Worm (Caenorhabditis elegans) whole organism, midembryonic: ENCODE results near the gene Y45G5AM.5.

Experiments
- T22C8.4 ChIP-seq: fragments of 200-800 bp; sonication (Bioruptor generic); IDR thresholded peaks from 2 replicates; pipeline ENCODE4 v1.3.6; 2022; ENCODE audit warnings: missing genetic modification characterization, missing compliant biosample characterization
- cog-1 ChIP-seq: sonication (generic microtip); optimal IDR thresholded peaks from 2 replicates; lab custom pipeline; 2016; ENCODE audit warnings: missing genetic modification characterization, missing compliant biosample characterization
- flt-1 ChIP-seq: fragments of 200-800 bp; sonication (Bioruptor generic); IDR thresholded peaks from 2 replicates; pipeline ENCODE4 v1.3.6; 2022; ENCODE audit warnings: missing genetic modification characterization, missing compliant biosample characterization
- klf-2 ChIP-seq: fragments of 200-800 bp; sonication (Bioruptor generic); conservative IDR thresholded peaks from 2 replicates; pipeline ENCODE4 v1.3.6; 2022; ENCODE audit warnings: missing genetic modification reagents, missing genetic modification characterization, missing compliant biosample characterization
- med-1 ChIP-seq: sonication (generic microtip); optimal IDR thresholded peaks from 2 replicates; lab custom pipeline; 2017; ENCODE audit warnings: missing genetic modification characterization, mild to moderate bottlenecking, missing compliant biosample characterization, antibody characterized with exemption, missing genetic modification reagents; ENCODE audit not compliant: insufficient read depth
- ref-1 ChIP-seq: fragments of 200-800 bp; sonication (Bioruptor generic); conservative IDR thresholded peaks from 2 replicates; pipeline ENCODE4 v1.3.6; 2022; ENCODE audit warnings: missing genetic modification reagents, missing genetic modification characterization, missing compliant biosample characterization
- tab-1 ChIP-seq: fragments of 200-800 bp; sonication (Bioruptor generic); IDR thresholded peaks from 2 replicates; pipeline ENCODE4 v1.3.6; 2022; ENCODE audit warnings: missing genetic modification characterization, missing compliant biosample characterization
- ztf-23 ChIP-seq: fragments of 200-800 bp; sonication (Bioruptor generic); IDR thresholded peaks from 2 replicates; pipeline ENCODE4 v1.3.6; 2022; ENCODE audit warnings: missing genetic modification reagents, missing genetic modification characterization, missing compliant biosample characterization
- ztf-29 ChIP-seq: fragments of 200-800 bp; sonication (Bioruptor generic); IDR thresholded peaks from 2 replicates; pipeline ENCODE4 v1.3.6; 2022; ENCODE audit warnings: missing genetic modification reagents, missing genetic modification characterization, missing compliant biosample characterization

The Y45G5AM.5 gene

DNA sequence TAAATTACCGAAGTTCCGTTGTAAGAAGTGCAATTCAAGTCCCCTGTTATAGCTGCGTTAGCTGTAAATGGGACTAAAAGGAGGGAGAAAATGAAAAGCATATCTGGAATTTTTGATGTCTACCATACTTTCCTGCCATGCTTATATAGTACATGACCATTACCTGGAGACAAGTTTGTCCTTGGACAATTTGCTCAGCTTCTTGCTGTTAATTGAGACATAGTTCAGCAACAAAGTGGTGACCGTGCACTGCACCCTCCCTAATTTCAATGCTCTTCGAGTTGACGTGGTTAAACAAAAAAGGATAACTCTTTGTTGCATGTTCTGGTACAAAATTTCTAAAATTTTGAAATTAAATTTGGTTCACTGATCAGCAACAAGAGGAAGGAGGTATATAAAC, 32.8 kb upstream of the Y45G5AM.5 start, which contains the start of gene T05B4.13:
TSS of gene T05B4.13 (minus strand) at position 101 of the 400 bp plus-strand sequence.
- TF ChIP-seq flt-1 (GFP tag; lab: Robert Waterston, UW) (no peak), T22C8.4 (GFP tag; lab: Robert Waterston, UW) (no peak), ref-1 (no peak), cog-1 (no peak), ztf-23 (no peak), klf-2 (GFP tag; lab: Robert Waterston, UW) (no peak), tab-1 (GFP tag; lab: Robert Waterston, UW) (no peak), ztf-29 (GFP tag; lab: Robert Waterston, UW) (no peak), med-1 (GFP tag; lab: Kevin White, UChicago) (no peak)

DNA sequence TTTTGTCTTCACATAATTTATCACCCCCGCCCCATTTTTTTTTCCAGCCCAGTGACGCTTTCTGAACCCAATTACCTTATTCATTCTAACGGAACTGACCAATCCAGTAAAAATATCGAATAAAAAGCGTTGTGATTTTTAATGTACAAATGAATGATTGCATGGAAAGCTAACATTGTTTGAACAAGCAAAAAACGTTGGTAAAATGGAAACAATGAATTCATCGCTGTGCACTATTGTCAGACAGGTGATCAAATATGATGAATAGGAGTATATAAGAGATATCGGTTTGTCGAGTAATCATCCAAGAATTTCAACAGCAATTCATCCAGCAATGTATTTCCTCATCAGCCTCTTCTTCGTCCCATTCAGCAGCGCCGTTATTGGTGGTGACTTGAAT, 30.6 kb upstream of the Y45G5AM.5 start, which contains the start of gene phat-4:
TSS of gene phat-4 (plus strand) at position 301 of the 400 bp plus-strand sequence.
- TF ChIP-seq klf-2 (GFP tag; lab: Robert Waterston, UW) (no peak), med-1 (GFP tag; lab: Kevin White, UChicago) (no peak), cog-1 (no peak), ref-1 (no peak), tab-1 (GFP tag; lab: Robert Waterston, UW) (no peak), T22C8.4 (GFP tag; lab: Robert Waterston, UW) (no peak), ztf-23 (no peak), ztf-29 (GFP tag; lab: Robert Waterston, UW) (no peak), flt-1 (GFP tag; lab: Robert Waterston, UW) (no peak)

DNA sequence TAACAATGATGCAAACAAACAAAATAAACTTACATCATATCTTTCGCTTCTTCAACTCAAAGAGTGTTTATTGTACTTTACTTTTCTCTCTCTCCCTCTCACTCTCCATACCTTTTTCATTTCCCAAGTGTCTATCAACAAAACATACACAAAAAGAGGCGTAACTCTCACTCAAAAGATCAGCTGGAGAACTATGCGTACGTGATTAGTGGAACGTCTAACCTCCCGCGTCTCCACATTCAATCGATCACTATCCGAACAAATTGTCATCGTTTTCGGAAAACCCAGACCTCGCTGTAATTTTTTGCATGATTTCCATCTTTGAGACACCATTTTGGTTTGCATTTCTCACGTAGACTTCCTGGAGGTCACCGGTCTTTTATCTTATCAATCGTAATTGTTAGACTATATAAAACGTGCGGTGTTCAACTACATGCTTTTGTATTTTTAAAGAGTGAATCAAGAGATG, 28.7 kb upstream of the Y45G5AM.5 start, which contains the start of gene nhr-57:
TSS of gene nhr-57 (plus strand) at position 419 of the 469 bp plus-strand sequence.
- TF ChIP-seq med-1 (GFP tag; lab: Kevin White, UChicago), result no peak
- no peak for TF ChIP-seq T22C8.4 (GFP tag; lab: Robert Waterston, UW)
- TF ChIP-seq cog-1, result no peak
- TF ChIP-seq ref-1, result no peak
- no peak for TF ChIP-seq flt-1 (GFP tag; lab: Robert Waterston, UW)
- no peak for TF ChIP-seq klf-2 (GFP tag; lab: Robert Waterston, UW)
- TF ChIP-seq ztf-29 (GFP tag; lab: Robert Waterston, UW), result no peak
- no peak for TF ChIP-seq tab-1 (GFP tag; lab: Robert Waterston, UW)
- TF ChIP-seq ztf-23, result no peak

ce11 chrV:4134728-4135127, 25.5 kb upstream of the Y45G5AM.5 start, which contains the start of gene lgc-1:
Gene lgc-1, plus strand, starts transcription at chrV:4135028.
- TF ChIP-seq T22C8.4 (GFP tag; lab: Robert Waterston, UW) (no peak), ref-1 (no peak), med-1 (GFP tag; lab: Kevin White, UChicago) (no peak), klf-2 (GFP tag; lab: Robert Waterston, UW) (no peak), flt-1 (GFP tag; lab: Robert Waterston, UW) (no peak), ztf-29 (GFP tag; lab: Robert Waterston, UW) (no peak), ztf-23 (no peak), tab-1 (GFP tag; lab: Robert Waterston, UW) (no peak), cog-1 (no peak)

ce11 chrV:4138688-4139087, 21.5 kb upstream of the Y45G5AM.5 start, which contains the start of gene lgc-29:
Gene lgc-29, plus strand, starts transcription at chrV:4138988.
- no peak for TF ChIP-seq ref-1
- no peak for TF ChIP-seq flt-1 (GFP tag; lab: Robert Waterston, UW)
- no peak for TF ChIP-seq med-1 (GFP tag; lab: Kevin White, UChicago)

DNA sequence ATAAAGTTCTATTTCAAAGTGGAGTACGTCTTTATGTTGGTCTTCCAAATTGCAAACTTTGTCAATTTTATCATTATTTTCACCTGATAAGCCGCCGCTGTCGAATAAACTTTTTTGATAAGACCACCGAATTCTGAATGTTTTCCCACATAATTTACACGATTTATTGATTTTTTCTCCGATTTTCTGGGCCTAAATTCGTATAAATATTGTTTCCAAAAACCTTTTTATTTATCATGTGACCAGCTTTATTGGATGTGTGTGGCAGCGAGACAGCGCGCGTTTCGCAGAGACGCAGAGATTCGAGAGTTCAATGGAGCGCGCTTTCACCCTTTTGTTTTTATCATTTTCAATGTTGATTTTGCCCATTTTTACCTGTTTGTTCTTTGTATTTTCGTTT, 17.2 kb upstream of the Y45G5AM.5 start:
- TF ChIP-seq ref-1 (no peak), ztf-23 (no peak), T22C8.4 (GFP tag; lab: Robert Waterston, UW) (no peak), cog-1 (no peak), flt-1 (GFP tag; lab: Robert Waterston, UW) (no peak), ztf-29 (GFP tag; lab: Robert Waterston, UW) (no peak), klf-2 (GFP tag; lab: Robert Waterston, UW) (no peak), med-1 (GFP tag; lab: Kevin White, UChicago) (no peak), tab-1 (GFP tag; lab: Robert Waterston, UW) (no peak)

DNA sequence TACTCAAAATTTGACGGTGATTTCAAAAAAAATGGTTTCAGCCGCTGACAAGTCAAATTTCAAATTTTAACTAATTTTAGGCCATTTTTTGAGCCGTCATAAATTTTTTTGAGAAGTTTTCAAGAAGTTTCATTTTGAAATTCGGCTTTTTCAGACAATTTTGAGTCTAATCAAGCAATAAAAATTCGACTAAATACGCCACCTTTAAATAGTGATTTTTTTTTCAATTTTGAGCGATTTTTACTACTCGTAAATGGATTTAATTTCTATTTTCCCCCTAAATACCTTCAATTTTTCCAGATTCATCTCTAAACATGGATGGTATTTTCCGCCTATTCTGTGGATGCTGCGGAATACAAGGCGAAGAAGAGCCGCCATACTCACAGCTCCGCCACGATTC, 16.0 kb upstream of the Y45G5AM.5 start, which contains the start of gene Y45G5AL.1:
TSS of gene Y45G5AL.1 (plus strand) at position 301 of the 400 bp plus-strand sequence.
- TF ChIP-seq ztf-29 (GFP tag; lab: Robert Waterston, UW) (no peak), klf-2 (GFP tag; lab: Robert Waterston, UW) (no peak), med-1 (GFP tag; lab: Kevin White, UChicago) (no peak), tab-1 (GFP tag; lab: Robert Waterston, UW) (no peak), ref-1 (no peak), flt-1 (GFP tag; lab: Robert Waterston, UW) (no peak), T22C8.4 (GFP tag; lab: Robert Waterston, UW) (no peak), cog-1 (no peak), ztf-23 (no peak)

DNA sequence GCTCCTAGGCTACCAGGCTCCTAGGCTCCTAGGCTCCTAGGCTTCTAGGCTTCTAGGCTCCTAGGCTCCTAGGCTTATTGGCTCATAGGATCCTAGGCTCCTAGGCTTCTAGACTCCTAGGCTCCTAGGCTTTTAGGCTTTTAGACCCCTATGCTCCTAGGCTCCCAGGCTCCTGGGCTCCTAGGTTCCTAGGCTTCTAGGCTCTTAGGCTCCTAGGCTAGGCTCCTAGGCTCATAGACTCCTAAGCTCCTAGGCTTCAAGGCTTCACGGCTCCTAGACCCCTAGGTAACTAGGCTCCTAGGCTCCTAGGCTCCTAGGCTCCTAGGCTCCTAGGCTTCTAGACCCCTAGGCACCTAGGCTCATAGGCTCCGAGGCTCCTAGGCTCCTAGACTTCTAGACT, 8.8 kb upstream of the Y45G5AM.5 start:
- no peak for TF ChIP-seq T22C8.4 (GFP tag; lab: Robert Waterston, UW)
- no peak for TF ChIP-seq cog-1
- TF ChIP-seq flt-1 (GFP tag; lab: Robert Waterston, UW), result peak; percentile 48; the same call in 1 of the 2 replicates
- no peak for TF ChIP-seq ref-1
- TF ChIP-seq ztf-23, result no peak
- peak; percentile 47; the same call in 1 of the 2 replicates for TF ChIP-seq tab-1 (GFP tag; lab: Robert Waterston, UW)

ce11 chrV:4152200-4152599, 8.0 kb upstream of the Y45G5AM.5 start, which contains the start of gene Y45G5AM.6:
Gene Y45G5AM.6, minus strand, starts transcription at chrV:4152300.
- TF ChIP-seq flt-1 (GFP tag; lab: Robert Waterston, UW), result no peak
- TF ChIP-seq cog-1, result no peak
- no peak for TF ChIP-seq tab-1 (GFP tag; lab: Robert Waterston, UW)
- no peak for TF ChIP-seq ztf-29 (GFP tag; lab: Robert Waterston, UW)
- TF ChIP-seq T22C8.4 (GFP tag; lab: Robert Waterston, UW), result no peak

- TF ChIP-seq med-1 (GFP tag; lab: Kevin White, UChicago), result no peak
- no peak for TF ChIP-seq ztf-29 (GFP tag; lab: Robert Waterston, UW)
- no peak for TF ChIP-seq flt-1 (GFP tag; lab: Robert Waterston, UW)
- no peak for TF ChIP-seq ref-1
- no peak for TF ChIP-seq tab-1 (GFP tag; lab: Robert Waterston, UW)
- TF ChIP-seq klf-2 (GFP tag; lab: Robert Waterston, UW), result no peak
- no peak for TF ChIP-seq ztf-23
Observed at ce11 chrV:4157291-4157690, 2.9 kb upstream of the Y45G5AM.5 start.
